Fruit fly (Drosophila melanogaster) Kc167 (cell line): ENCODE data around the gene tant.

ENCODE experiments used
- Myc ChIP-seq: fragments of >200 bp; optimal IDR thresholded peaks from 2 replicates; lab custom pipeline; 2017; ENCODE audit warnings: missing external identifiers
- Sin3A ChIP-seq: fragments of >200 bp; optimal IDR thresholded peaks from 2 replicates; lab custom pipeline; 2018; ENCODE audit warnings: missing external identifiers
- h ChIP-seq: fragments of >200 bp; optimal IDR thresholded peaks from 3 replicates; lab custom pipeline; 2018; ENCODE audit warnings: missing external identifiers
- insv ChIP-seq: fragments of >200 bp; optimal IDR thresholded peaks from 3 replicates; lab custom pipeline; 2018; ENCODE audit warnings: missing external identifiers
- psq ChIP-seq: fragments of >200 bp; optimal IDR thresholded peaks from 2 replicates; lab custom pipeline; 2017; ENCODE audit warnings: missing external identifiers
- ttk ChIP-seq: sonication (Bioruptor generic); optimal IDR thresholded peaks from 2 replicates; lab custom pipeline; 2017; ENCODE audit warnings: missing external identifiers

The tant gene

DNA sequence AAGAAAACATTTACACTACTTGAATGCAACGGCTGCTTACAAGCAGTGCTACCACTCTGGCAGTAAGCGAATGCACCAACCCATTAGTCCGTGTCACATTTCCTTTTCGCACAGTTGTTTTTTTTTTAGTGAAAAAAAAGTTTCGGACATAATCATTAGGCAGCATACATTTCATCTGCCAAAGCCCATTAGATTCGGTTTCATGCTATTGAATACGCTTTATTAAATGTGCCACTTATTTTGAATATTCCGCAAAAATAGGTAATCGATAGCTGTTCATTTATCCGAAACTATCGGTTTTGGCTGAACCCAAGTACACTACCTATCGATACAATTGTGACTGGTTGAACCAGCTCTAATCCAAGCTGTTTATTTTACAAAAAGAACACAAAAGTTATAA is at the start of gene tant:
Gene tant, plus strand, starts transcription at position 334 of the 400 bp plus-strand sequence.
- no peak for TF ChIP-seq h (lab: Kevin White, UChicago)
- TF ChIP-seq ttk (lab: Kevin White, UChicago): no peak
- TF ChIP-seq Myc: no peak
- no peak for TF ChIP-seq insv
- TF ChIP-seq psq (lab: Kevin White, UChicago): no peak
- TF ChIP-seq Sin3A (lab: Kevin White, UChicago): no peak

DNA sequence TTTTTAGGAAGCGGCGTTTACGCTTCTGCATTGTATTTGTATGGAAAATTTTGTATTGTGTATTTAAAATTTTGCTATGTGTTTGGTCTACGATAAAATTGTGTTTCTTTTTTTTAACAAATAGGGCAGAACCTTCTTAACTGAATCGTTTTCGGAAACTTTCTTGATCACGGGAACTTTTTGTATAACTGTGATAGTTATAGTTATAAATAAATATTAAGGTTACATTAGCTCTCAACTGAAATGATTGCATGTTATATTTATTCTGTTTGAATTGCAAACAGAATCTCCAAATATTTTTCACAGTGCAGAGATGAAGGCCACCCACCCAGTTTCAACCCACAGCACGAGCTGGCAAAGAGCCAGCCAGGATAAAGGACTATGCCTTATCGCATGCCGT is 44.0 kb upstream of the tant start, which contains the start of gene alphaKap4:
Gene alphaKap4, minus strand, starts transcription at position 101 of the 400 bp plus-strand sequence.
- TF ChIP-seq h (lab: Kevin White, UChicago): no peak
- no peak for TF ChIP-seq Myc
- no peak for TF ChIP-seq psq (lab: Kevin White, UChicago)
- TF ChIP-seq insv: no peak
- TF ChIP-seq Sin3A (lab: Kevin White, UChicago): no peak

DNA sequence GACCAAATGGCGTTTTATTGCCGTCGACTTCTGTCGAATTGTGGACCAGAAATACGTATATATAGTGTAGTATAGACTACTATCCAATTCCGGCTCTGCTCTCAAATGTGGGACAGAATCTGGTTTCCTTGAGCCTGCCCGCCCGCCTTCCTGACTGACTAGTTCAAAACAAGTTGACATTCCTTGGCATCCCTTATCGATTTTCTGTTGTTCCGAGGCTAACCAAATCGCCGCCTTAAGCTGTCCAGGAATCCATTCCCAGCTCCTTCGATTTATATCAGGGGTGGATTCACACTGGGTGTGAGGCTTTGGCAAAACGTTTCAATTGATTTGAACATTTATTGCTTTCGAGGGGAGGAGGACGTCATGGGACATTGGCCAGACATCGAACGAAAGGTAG is 42.0 kb upstream of the tant start:
- TF ChIP-seq insv (no peak), Myc (no peak), h (lab: Kevin White, UChicago) (no peak), ttk (lab: Kevin White, UChicago) (no peak), psq (lab: Kevin White, UChicago) (no peak), Sin3A (lab: Kevin White, UChicago) (no peak)

DNA sequence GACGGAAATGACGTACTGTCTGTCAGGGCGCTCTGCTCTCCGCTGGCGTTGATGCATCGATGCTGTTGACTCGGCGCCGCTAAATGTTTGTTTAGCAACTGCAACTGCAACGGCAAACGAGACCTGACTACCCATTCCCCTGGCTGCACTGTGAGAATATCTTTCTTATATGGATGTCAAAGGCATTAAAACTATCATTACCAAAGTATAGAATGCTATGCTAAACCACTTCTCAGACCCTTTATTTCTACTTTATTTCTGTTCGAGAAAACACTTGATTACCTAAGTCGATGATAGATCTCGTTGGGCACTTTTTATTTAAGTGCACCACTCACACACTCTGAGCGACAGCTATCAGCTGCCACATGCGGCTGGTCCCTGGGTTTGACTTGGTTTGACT is 32.8 kb upstream of the tant start:
- TF ChIP-seq ttk (lab: Kevin White, UChicago) (no peak), psq (lab: Kevin White, UChicago) (no peak), h (lab: Kevin White, UChicago) (no peak), Sin3A (lab: Kevin White, UChicago) (no peak), insv (no peak), Myc (no peak)

DNA sequence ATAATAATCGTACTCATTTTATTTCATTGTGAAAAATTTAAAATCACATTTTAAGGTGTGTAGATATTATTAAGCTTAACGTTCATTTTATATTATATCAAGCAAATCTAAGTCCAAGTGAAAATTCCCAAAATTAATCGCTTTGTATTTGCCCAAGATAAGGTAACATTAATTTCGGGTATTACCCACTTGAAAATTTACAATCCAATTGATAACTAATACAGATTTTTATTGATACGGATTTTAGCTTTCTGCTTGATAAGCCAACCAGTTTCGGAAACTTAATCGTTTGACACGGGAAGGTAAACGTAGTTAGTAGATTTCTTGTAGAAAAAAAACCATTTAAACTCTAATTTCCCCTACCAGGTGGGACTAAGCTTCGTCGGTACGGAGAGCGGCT is 21.9 kb upstream of the tant start:
- TF ChIP-seq Sin3A (lab: Kevin White, UChicago) (no peak), h (lab: Kevin White, UChicago) (no peak), Myc (no peak), ttk (lab: Kevin White, UChicago) (no peak), insv (no peak), psq (lab: Kevin White, UChicago) (no peak)

DNA sequence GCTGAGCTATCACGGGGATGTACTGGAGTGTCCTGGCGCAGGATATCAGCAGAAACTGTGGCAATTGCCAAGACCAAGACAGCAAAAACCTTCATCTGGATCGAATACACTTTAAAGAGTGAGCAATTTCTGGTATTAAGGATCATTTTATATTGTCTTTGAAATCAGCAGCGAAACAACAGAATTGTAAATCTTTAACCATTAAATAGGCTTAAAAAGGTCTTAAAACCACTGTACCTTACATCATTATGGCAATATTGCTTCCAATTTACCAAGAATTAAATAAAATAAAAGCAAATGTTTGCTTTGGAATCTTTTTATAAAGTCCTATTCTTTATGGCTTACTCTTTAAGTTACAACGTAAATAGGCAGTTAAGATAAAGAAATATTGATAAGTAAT is 20.4 kb upstream of the tant start, which contains the start of gene CG10477:
Gene CG10477, minus strand, starts transcription at position 101 of the 400 bp plus-strand sequence.
- TF ChIP-seq insv (no peak), Myc (no peak), h (lab: Kevin White, UChicago) (no peak), Sin3A (lab: Kevin White, UChicago) (no peak)

DNA sequence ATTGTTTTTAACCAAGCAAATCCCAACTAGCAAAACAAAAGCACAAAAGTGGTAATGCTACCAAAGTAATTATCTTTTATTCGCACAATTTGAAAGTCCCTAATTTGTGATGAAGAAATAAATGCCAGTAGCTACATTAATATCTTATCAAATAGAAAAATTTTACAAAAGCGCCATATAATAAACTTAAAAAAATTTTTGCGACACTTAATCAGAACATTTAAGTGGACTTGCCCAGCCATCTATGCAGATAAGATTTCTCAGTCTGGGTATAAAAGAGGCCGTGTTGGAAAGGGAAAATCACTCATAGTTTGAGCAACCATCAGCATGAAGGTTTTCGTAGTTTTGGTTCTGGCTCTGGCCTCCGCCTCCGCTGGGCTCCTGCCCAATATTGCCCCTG is 20.0 kb upstream of the tant start, which contains the start of gene yip7:
Gene yip7, plus strand, starts transcription at position 301 of the 400 bp plus-strand sequence.
- TF ChIP-seq insv (no peak), h (lab: Kevin White, UChicago) (no peak), Myc (no peak), psq (lab: Kevin White, UChicago) (no peak), ttk (lab: Kevin White, UChicago) (no peak), Sin3A (lab: Kevin White, UChicago) (no peak)

DNA sequence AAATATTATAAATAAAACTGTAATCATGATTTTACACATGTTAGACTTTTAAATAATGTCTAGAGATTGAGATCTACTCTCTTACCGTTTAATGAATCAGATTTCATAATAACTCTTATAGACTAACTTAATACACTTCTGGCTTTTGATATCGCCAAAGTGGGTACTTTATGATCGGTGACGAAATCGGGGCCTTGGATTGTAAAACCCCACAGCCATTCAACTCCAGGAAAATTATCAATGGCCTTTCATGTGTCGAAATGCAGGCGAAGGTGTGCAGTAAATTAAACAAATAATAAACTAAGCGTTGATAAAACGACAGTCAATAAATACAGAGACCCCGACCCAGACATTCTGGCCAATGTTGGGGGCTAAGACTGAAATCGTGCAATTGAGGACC is 18.8 kb upstream of the tant start:
- TF ChIP-seq psq (lab: Kevin White, UChicago) (no peak), Sin3A (lab: Kevin White, UChicago) (no peak), h (lab: Kevin White, UChicago) (no peak), insv (no peak), Myc (no peak), ttk (lab: Kevin White, UChicago) (no peak)

DNA sequence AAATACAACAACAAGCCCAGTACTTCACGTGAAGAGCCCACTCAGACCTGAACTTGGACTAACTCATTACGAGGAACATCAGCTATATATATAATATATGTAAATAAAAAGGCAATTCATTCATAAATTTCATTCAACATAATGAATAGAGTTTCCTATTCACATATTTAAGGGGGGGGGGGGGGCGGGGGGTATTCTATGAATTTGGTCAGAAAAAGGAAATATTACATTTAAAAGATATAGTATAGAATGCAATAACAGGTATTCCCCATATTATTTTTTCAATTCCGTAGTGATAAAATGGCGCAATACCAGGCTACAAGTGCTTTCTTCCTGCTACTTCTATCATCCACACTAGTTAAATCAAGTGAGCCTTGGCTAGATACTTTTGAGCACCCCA is 18.1 kb upstream of the tant start, which contains the start of gene CG6462:
Gene CG6462, plus strand, starts transcription at position 301 of the 400 bp plus-strand sequence.
- TF ChIP-seq Myc: no peak

DNA sequence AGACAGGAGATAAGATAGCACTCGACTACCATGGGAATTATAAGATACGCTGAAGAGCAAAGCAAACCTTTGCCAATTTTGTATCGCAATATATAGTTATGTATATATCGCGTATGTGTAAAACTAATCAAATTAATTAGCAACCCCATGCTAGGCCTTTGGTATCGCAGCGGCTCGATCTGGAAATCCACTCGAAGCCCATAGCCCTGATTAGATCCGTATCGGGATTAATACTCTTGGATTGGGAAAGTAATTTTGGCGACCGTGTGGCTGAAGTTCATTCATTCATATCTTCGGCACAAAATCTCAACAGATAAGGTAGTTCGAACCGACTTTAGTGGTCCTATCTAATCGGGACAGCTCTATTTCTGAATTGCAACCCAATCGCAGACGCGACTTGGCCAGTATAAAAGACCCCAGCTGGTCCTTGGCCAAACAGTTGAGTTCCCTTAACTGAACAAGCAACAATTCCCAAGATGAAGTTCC is 16.2 kb upstream of the tant start, which contains the start of gene Jon65Aiv:
Gene Jon65Aiv, plus strand, starts transcription at position 436 of the 486 bp plus-strand sequence.
- TF ChIP-seq insv (no peak), Myc (no peak), ttk (lab: Kevin White, UChicago) (no peak), Sin3A (lab: Kevin White, UChicago) (no peak), h (lab: Kevin White, UChicago) (no peak), psq (lab: Kevin White, UChicago) (no peak)

DNA sequence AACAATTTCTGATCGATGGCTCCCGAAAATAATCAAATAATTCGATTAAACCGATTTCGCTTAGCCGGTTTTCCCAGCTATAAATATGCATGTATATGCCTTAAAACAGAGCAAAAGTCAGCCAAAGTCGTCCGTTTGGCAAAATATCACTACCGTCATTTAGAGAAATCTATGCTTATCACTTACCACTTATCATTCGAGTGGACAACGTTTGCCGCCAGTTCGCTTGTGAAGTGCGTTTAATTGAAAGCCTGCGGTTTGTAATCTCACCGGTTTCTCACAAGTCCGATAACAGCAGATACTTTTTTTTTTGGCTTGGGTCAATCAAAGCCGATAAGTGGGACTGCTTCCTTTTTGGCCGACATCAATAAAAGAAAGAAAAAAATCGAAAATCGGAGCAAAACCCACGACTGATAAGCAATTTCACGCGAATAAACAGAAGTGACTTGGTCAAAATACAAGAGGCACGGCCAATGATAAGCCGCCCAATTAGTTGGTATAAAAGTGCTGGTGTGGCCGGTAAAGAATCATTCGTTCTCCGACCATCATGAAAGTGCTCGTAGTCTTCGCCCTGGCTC is 4.6 kb upstream of the tant start, which contains the start of gene Jon65Aiii:
Gene Jon65Aiii, plus strand, starts transcription at position 528 of the 578 bp plus-strand sequence.
- TF ChIP-seq Myc: no peak
- no peak for TF ChIP-seq h (lab: Kevin White, UChicago)
- TF ChIP-seq insv: no peak
- TF ChIP-seq ttk (lab: Kevin White, UChicago): no peak
- no peak for TF ChIP-seq Sin3A (lab: Kevin White, UChicago)
- TF ChIP-seq psq (lab: Kevin White, UChicago): no peak

DNA sequence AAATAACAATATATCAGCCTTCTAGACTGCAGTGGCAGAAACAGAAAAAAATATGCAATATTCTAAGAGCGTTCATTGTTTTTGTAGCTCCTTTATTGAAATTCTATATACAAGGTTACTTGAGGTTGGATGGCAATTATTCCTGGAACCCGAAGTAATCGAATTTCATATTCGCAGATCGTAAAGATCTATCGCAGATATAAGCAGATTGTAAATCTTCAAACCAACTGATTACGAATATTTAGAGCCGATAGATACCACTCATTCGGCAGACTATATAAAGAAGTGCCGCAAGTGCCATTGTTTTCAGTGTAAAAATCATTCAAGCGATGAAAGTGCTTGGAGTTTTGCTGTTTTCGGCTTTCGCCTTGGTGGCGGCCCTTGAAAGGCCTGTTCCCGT is 2.9 kb upstream of the tant start, which contains the start of gene Jon65Aii:
Gene Jon65Aii, plus strand, starts transcription at position 301 of the 400 bp plus-strand sequence.
- TF ChIP-seq h (lab: Kevin White, UChicago) (no peak), ttk (lab: Kevin White, UChicago) (no peak), Sin3A (lab: Kevin White, UChicago) (no peak), insv (no peak), psq (lab: Kevin White, UChicago) (no peak), Myc (no peak)
